Fruit fly (Drosophila melanogaster) whole organism, pupa: ENCODE measurements around the gene CG43693.

ENCODE experiments used
- CG10348 ChIP-seq: fragments of 200-800 bp; sonication (Bioruptor generic); IDR thresholded peaks from 2 replicates; pipeline ENCODE4 v1.3.6; 2022; ENCODE audit warnings: missing biosample characterization, missing genetic modification characterization
- CG12605 ChIP-seq: fragments of 200-800 bp; sonication (Bioruptor generic); IDR thresholded peaks from 2 replicates; pipeline ENCODE4 v1.3.6; 2022; ENCODE audit warnings: missing biosample characterization, missing genetic modification characterization
- CG13204 ChIP-seq: fragments of 200-800 bp; sonication (Bioruptor generic); optimal IDR thresholded peaks from 2 replicates; lab custom pipeline; 2018; ENCODE audit warnings: missing biosample characterization, mild to moderate bottlenecking, missing genetic modification characterization, moderate library complexity
- CG14655 ChIP-seq: fragments of 200-800 bp; sonication (Bioruptor generic); optimal IDR thresholded peaks from 3 replicates; lab custom pipeline; 2017; ENCODE audit warnings: mild to moderate bottlenecking, missing biosample characterization, missing genetic modification reagents, missing genetic modification characterization
- CG15710 ChIP-seq: fragments of 200-800 bp; sonication (Bioruptor generic); optimal IDR thresholded peaks from 2 replicates; lab custom pipeline; 2018; ENCODE audit warnings: missing biosample characterization, mild to moderate bottlenecking, missing genetic modification characterization, moderate library complexity
- CG17806 ChIP-seq: fragments of 200-800 bp; sonication (Bioruptor generic); optimal IDR thresholded peaks from 2 replicates; lab custom pipeline; 2018; ENCODE audit warnings: missing biosample characterization, mild to moderate bottlenecking, missing genetic modification characterization, moderate library complexity
- CG32121 ChIP-seq: fragments of 200-800 bp; sonication (Bioruptor generic); IDR thresholded peaks from 2 replicates; pipeline ENCODE4 v1.3.6; 2022; ENCODE audit warnings: missing biosample characterization, missing genetic modification characterization
- CG34367 ChIP-seq: fragments of 200-800 bp; sonication (Bioruptor generic); optimal IDR thresholded peaks from 2 replicates; lab custom pipeline; 2018; ENCODE audit warnings: missing biosample characterization, mild to moderate bottlenecking, missing genetic modification characterization
- CG4496 ChIP-seq: fragments of 200-800 bp; sonication (Bioruptor generic); IDR thresholded peaks from 3 replicates; pipeline ENCODE4 v1.3.6; 2022; ENCODE audit warnings: missing biosample characterization, missing genetic modification characterization
- CG8159 ChIP-seq: fragments of 200-800 bp; sonication (Bioruptor generic); optimal IDR thresholded peaks from 3 replicates; lab custom pipeline; 2018; ENCODE audit warnings: missing biosample characterization, mild to moderate bottlenecking, missing genetic modification characterization, moderate library complexity
- CG8301 ChIP-seq: fragments of 200-800 bp; sonication (Bioruptor generic); optimal IDR thresholded peaks from 2 replicates; lab custom pipeline; 2018; ENCODE audit warnings: missing biosample characterization, mild to moderate bottlenecking, missing genetic modification characterization
- CG9948 ChIP-seq: fragments of 200-800 bp; sonication (Bioruptor generic); optimal IDR thresholded peaks from 2 replicates; lab custom pipeline; 2018; ENCODE audit warnings: missing biosample characterization, mild to moderate bottlenecking, missing genetic modification characterization, moderate library complexity
- D1 ChIP-seq: fragments of 200-800 bp; sonication (Bioruptor generic); optimal IDR thresholded peaks from 2 replicates; lab custom pipeline; 2018; ENCODE audit warnings: missing biosample characterization, mild to moderate bottlenecking, missing genetic modification characterization, moderate library complexity
- EcR ChIP-seq: fragments of 200-800 bp; sonication (Bioruptor generic); optimal IDR thresholded peaks from 3 replicates; lab custom pipeline; 2019; ENCODE audit warnings: missing biosample characterization, missing genetic modification characterization, mild to moderate bottlenecking, moderate library complexity, missing genetic modification reagents
- Ets98B ChIP-seq: fragments of 200-800 bp; sonication (Bioruptor generic); IDR thresholded peaks from 2 replicates; pipeline ENCODE4 v1.3.6; 2022; ENCODE audit warnings: missing biosample characterization, missing genetic modification characterization
- Pif1A ChIP-seq: fragments of 200-800 bp; sonication (Bioruptor generic); optimal IDR thresholded peaks from 3 replicates; lab custom pipeline; 2016; ENCODE audit warnings: missing biosample characterization, missing genetic modification characterization
- Pif1B ChIP-seq: fragments of 200-800 bp; sonication (Bioruptor generic); optimal IDR thresholded peaks from 3 replicates; lab custom pipeline; 2016; ENCODE audit warnings: missing biosample characterization, missing genetic modification characterization
- Snoo ChIP-seq: fragments of 200-800 bp; sonication (Bioruptor generic); optimal IDR thresholded peaks from 3 replicates; lab custom pipeline; 2017; ENCODE audit warnings: missing biosample characterization, mild to moderate bottlenecking, missing genetic modification characterization, inconsistent platforms
- fd96Ca ChIP-seq: fragments of 200-800 bp; sonication (Bioruptor generic); IDR thresholded peaks from 3 replicates; pipeline ENCODE4 v1.3.6; 2022; ENCODE audit warnings: missing biosample characterization, missing genetic modification characterization
- gl ChIP-seq: fragments of 200-800 bp; sonication (Bioruptor generic); optimal IDR thresholded peaks from 2 replicates; lab custom pipeline; 2018; ENCODE audit warnings: missing biosample characterization, mild to moderate bottlenecking, missing genetic modification characterization
- rn ChIP-seq: fragments of 200-800 bp; sonication (Bioruptor generic); IDR thresholded peaks from 2 replicates; pipeline ENCODE4 v1.3.6; 2022; ENCODE audit warnings: missing biosample characterization, missing genetic modification characterization

Gene CG43693

dm6 chr3L:11001719-11002118 is 49.5 kb downstream of the CG43693 start:
- TF ChIP-seq rn (GFP tag; lab: Robert Waterston, UW): no peak
- no peak for TF ChIP-seq CG4496
- TF ChIP-seq CG8301 (tag; lab: Kevin White, UChicago): no peak
- TF ChIP-seq gl: no peak
- TF ChIP-seq CG8159 (tag; lab: Kevin White, UChicago): no peak
- TF ChIP-seq CG9948 (tag; lab: Kevin White, UChicago): no peak
- no peak for TF ChIP-seq Pif1A
- no peak for TF ChIP-seq Ets98B (GFP tag; lab: Robert Waterston, UW)
- TF ChIP-seq CG10348: no peak
- no peak for TF ChIP-seq CG13204 (GFP tag; lab: Kevin White, UChicago)
- TF ChIP-seq CG17806: no peak
- no peak for TF ChIP-seq D1
- TF ChIP-seq CG14655 (GFP tag; lab: Kevin White, UChicago): no peak
- TF ChIP-seq CG15710 (tag; lab: Kevin White, UChicago): no peak
- no peak for TF ChIP-seq EcR (GFP tag; lab: Kevin White, UChicago)
- TF ChIP-seq, all 21 proteins: peak for 0

dm6 chr3L:10999558-10999957 is 51.6 kb downstream of the CG43693 start:
- TF ChIP-seq CG15710 (tag; lab: Kevin White, UChicago) (no peak), CG13204 (GFP tag; lab: Kevin White, UChicago) (no peak), fd96Ca (GFP tag; lab: Robert Waterston, UW) (no peak), rn (GFP tag; lab: Robert Waterston, UW) (no peak), gl (no peak), CG8159 (tag; lab: Kevin White, UChicago) (no peak), CG9948 (tag; lab: Kevin White, UChicago) (no peak), CG32121 (no peak), CG14655 (GFP tag; lab: Kevin White, UChicago) (no peak), CG4496 (no peak), Pif1B (no peak), Ets98B (GFP tag; lab: Robert Waterston, UW) (no peak), EcR (GFP tag; lab: Kevin White, UChicago) (no peak), CG12605 (GFP tag; lab: Robert Waterston, UW) (no peak), D1 (no peak), CG10348 (no peak), Pif1A (no peak), CG17806 (no peak), Snoo (tag; lab: Kevin White, UChicago) (no peak)

- TF ChIP-seq Snoo (tag; lab: Kevin White, UChicago): no peak
- TF ChIP-seq EcR (GFP tag; lab: Kevin White, UChicago): no peak
- TF ChIP-seq fd96Ca (GFP tag; lab: Robert Waterston, UW): no peak
- TF ChIP-seq Pif1A: no peak
- TF ChIP-seq CG8301 (tag; lab: Kevin White, UChicago): no peak
- TF ChIP-seq CG14655 (GFP tag; lab: Kevin White, UChicago): no peak
- TF ChIP-seq D1: no peak
- no peak for TF ChIP-seq CG9948 (tag; lab: Kevin White, UChicago)
- TF ChIP-seq gl: no peak
- TF ChIP-seq CG34367 (tag; lab: Kevin White, UChicago): no peak
- no peak for TF ChIP-seq CG13204 (GFP tag; lab: Kevin White, UChicago)
Measured at dm6 chr3L:10997240-10997830, 53.8 kb downstream of the CG43693 start.

- TF ChIP-seq CG15710 (tag; lab: Kevin White, UChicago): no peak
- peak; percentile 33 for TF ChIP-seq CG13204 (GFP tag; lab: Kevin White, UChicago)
- TF ChIP-seq CG34367 (tag; lab: Kevin White, UChicago): no peak
Measured at dm6 chr3L:10991242-10992021, 59.7 kb downstream of the CG43693 start.

- no peak for TF ChIP-seq D1
- 0 out of 2 replicates have a peak, but pooled peaks have one; percentile 7 for TF ChIP-seq Ets98B (GFP tag; lab: Robert Waterston, UW)
- 0 out of 2 replicates have a peak, but pooled peaks have one; percentile 22 for TF ChIP-seq rn (GFP tag; lab: Robert Waterston, UW)
- no peak for TF ChIP-seq CG12605 (GFP tag; lab: Robert Waterston, UW)
- peak; percentile 10 for TF ChIP-seq Pif1A
- TF ChIP-seq fd96Ca (GFP tag; lab: Robert Waterston, UW): no peak
- no peak for TF ChIP-seq CG10348
- TF ChIP-seq CG15710 (tag; lab: Kevin White, UChicago): no peak
- no peak for TF ChIP-seq CG14655 (GFP tag; lab: Kevin White, UChicago)
- no peak for TF ChIP-seq Pif1B
- TF ChIP-seq CG34367 (tag; lab: Kevin White, UChicago): no peak
- no peak for TF ChIP-seq EcR (GFP tag; lab: Kevin White, UChicago)
- no peak for TF ChIP-seq CG9948 (tag; lab: Kevin White, UChicago)
- no peak for TF ChIP-seq CG8301 (tag; lab: Kevin White, UChicago)
- no peak for TF ChIP-seq CG13204 (GFP tag; lab: Kevin White, UChicago)
Measured at dm6 chr3L:10989873-10990272, 61.3 kb downstream of the CG43693 start.

dm6 chr3L:10989305-10989704 is 61.9 kb downstream of the CG43693 start:
- TF ChIP-seq rn (GFP tag; lab: Robert Waterston, UW) (no peak), CG10348 (no peak), CG8301 (tag; lab: Kevin White, UChicago) (no peak), CG8159 (tag; lab: Kevin White, UChicago) (no peak), Pif1B (no peak), CG15710 (tag; lab: Kevin White, UChicago) (no peak), fd96Ca (GFP tag; lab: Robert Waterston, UW) (no peak), CG34367 (tag; lab: Kevin White, UChicago) (no peak), EcR (GFP tag; lab: Kevin White, UChicago) (no peak), CG13204 (GFP tag; lab: Kevin White, UChicago) (no peak), CG32121 (no peak), CG12605 (GFP tag; lab: Robert Waterston, UW) (no peak), Pif1A (no peak), CG14655 (GFP tag; lab: Kevin White, UChicago) (no peak), gl (no peak), Ets98B (GFP tag; lab: Robert Waterston, UW) (no peak), D1 (no peak), CG4496 (no peak)
- TF ChIP-seq, all 21 proteins: peak for 0
